Fruit fly (Drosophila melanogaster) whole organism, embryonic: Measurements from ENCODE around the gene RpL6.
A peak's percentile ranks its signal among the peaks of the same experiment; 100 is the strongest.

Experiments
- Adf1 ChIP-seq: fragments of 200-800 bp; sonication (Bioruptor generic); IDR thresholded peaks from 2 replicates; pipeline ENCODE4 v1.3.6; 2022; ENCODE audit warnings: missing biosample characterization, missing genetic modification characterization
- CG10565 ChIP-seq: fragments of 200-800 bp; sonication (Bioruptor generic); optimal IDR thresholded peaks from 3 replicates; lab custom pipeline; 2016; ENCODE audit warnings: missing biosample characterization, mild to moderate bottlenecking, missing genetic modification characterization
- CG11093 ChIP-seq: fragments of 200-800 bp; sonication (Bioruptor generic); IDR thresholded peaks from 3 replicates; pipeline ENCODE4 v1.3.6; 2022; ENCODE audit warnings: missing biosample characterization, missing genetic modification characterization
- CG13296 ChIP-seq: fragments of 200-800 bp; sonication (Bioruptor generic); optimal IDR thresholded peaks from 3 replicates; lab custom pipeline; 2018; ENCODE audit warnings: missing biosample characterization, mild to moderate bottlenecking, missing genetic modification characterization
- CG14860 ChIP-seq: fragments of 200-800 bp; sonication (Bioruptor generic); IDR thresholded peaks from 3 replicates; pipeline ENCODE4 v1.3.6; 2022; ENCODE audit warnings: missing biosample characterization, missing genetic modification characterization; ENCODE audit not compliant: partially characterized antibody
- CG14965 ChIP-seq: fragments of 200-800 bp; sonication (Bioruptor generic); optimal IDR thresholded peaks from 2 replicates; lab custom pipeline; 2016; ENCODE audit warnings: missing biosample characterization, missing genetic modification characterization, borderline replicate concordance
- CG1529 ChIP-seq: fragments of 200-800 bp; sonication (Bioruptor generic); optimal IDR thresholded peaks from 3 replicates; lab custom pipeline; 2018; ENCODE audit warnings: missing biosample characterization, missing genetic modification characterization
- CG15514 ChIP-seq: fragments of 200-800 bp; sonication (Bioruptor generic); optimal IDR thresholded peaks from 3 replicates; lab custom pipeline; 2017; ENCODE audit warnings: missing biosample characterization, missing genetic modification characterization, mild to moderate bottlenecking, moderate library complexity, missing genetic modification reagents
- CG2199 ChIP-seq: fragments of 200-800 bp; sonication (Bioruptor generic); IDR thresholded peaks from 3 replicates; pipeline ENCODE4 v1.3.6; 2022; ENCODE audit warnings: missing biosample characterization, missing genetic modification characterization
- CG2678 ChIP-seq: fragments of 200-800 bp; sonication (Bioruptor generic); optimal IDR thresholded peaks from 3 replicates; lab custom pipeline; 2019; ENCODE audit warnings: missing biosample characterization, mild to moderate bottlenecking, missing genetic modification characterization, moderate library complexity
- CG2875 ChIP-seq: fragments of 200-800 bp; sonication (Bioruptor generic); optimal IDR thresholded peaks from 2 replicates; lab custom pipeline; 2017; ENCODE audit warnings: missing biosample characterization, mild to moderate bottlenecking, missing genetic modification characterization, missing genetic modification reagents
- CG33213 ChIP-seq: fragments of 200-800 bp; sonication (Bioruptor generic); optimal IDR thresholded peaks from 3 replicates; lab custom pipeline; 2016; ENCODE audit warnings: missing biosample characterization, missing genetic modification characterization
- CG6813 ChIP-seq: fragments of 200-800 bp; sonication (Bioruptor generic); optimal IDR thresholded peaks from 2 replicates; lab custom pipeline; 2017; ENCODE audit warnings: missing biosample characterization, missing genetic modification characterization, mild to moderate bottlenecking, moderate library complexity, missing genetic modification reagents
- CG8924 ChIP-seq: fragments of 200-800 bp; optimal IDR thresholded peaks from 3 replicates; lab custom pipeline; 2019; ENCODE audit warnings: missing biosample characterization, mild to moderate bottlenecking, missing genetic modification characterization, moderate library complexity
- CG9817 ChIP-seq: fragments of 200-800 bp; sonication (Bioruptor generic); optimal IDR thresholded peaks from 2 replicates; lab custom pipeline; 2018; ENCODE audit warnings: missing biosample characterization, mild to moderate bottlenecking, missing genetic modification characterization, moderate library complexity
- Dad ChIP-seq: fragments of 200-800 bp; sonication (Bioruptor generic); optimal IDR thresholded peaks from 3 replicates; lab custom pipeline; 2016; ENCODE audit warnings: missing biosample characterization, missing genetic modification characterization
- Dll ChIP-seq: fragments of 200-800 bp; sonication (Bioruptor generic); IDR thresholded peaks from 4 replicates; pipeline ENCODE4 v1.3.6; 2022; ENCODE audit warnings: missing biosample characterization, missing genetic modification characterization; ENCODE audit not compliant: partially characterized antibody
- Gsc ChIP-seq: fragments of 200-800 bp; sonication (Bioruptor generic); IDR thresholded peaks from 2 replicates; pipeline ENCODE4 v1.3.6; 2022; ENCODE audit warnings: missing biosample characterization, missing genetic modification characterization
- Gug ChIP-seq: fragments of 200-800 bp; sonication (Bioruptor generic); IDR thresholded peaks from 4 replicates; pipeline ENCODE4 v1.3.6; 2022; ENCODE audit warnings: missing biosample characterization, missing genetic modification characterization
- HLH3B ChIP-seq: fragments of 200-800 bp; sonication (Bioruptor generic); IDR thresholded peaks from 2 replicates; pipeline ENCODE4 v1.3.6; 2022; ENCODE audit warnings: missing biosample characterization, missing genetic modification characterization
- Hand ChIP-seq: fragments of 200-800 bp; sonication (Bioruptor generic); optimal IDR thresholded peaks from 2 replicates; lab custom pipeline; 2017; ENCODE audit warnings: mild to moderate bottlenecking, missing biosample characterization, missing genetic modification reagents, missing genetic modification characterization
- Hr39 ChIP-seq: fragments of >200 bp; optimal IDR thresholded peaks from 2 replicates; lab custom pipeline; 2017
- Optix ChIP-seq: fragments of 200-800 bp; sonication (Bioruptor generic); IDR thresholded peaks from 3 replicates; pipeline ENCODE4 v1.3.6; 2022; ENCODE audit warnings: missing biosample characterization, missing genetic modification characterization
- Ravus ChIP-seq: fragments of 200-800 bp; sonication (Bioruptor generic); IDR thresholded peaks from 2 replicates; pipeline ENCODE4 v1.3.6; 2022; ENCODE audit warnings: missing biosample characterization, missing genetic modification characterization
- Rx ChIP-seq: fragments of 200-800 bp; sonication (Bioruptor generic); IDR thresholded peaks from 2 replicates; pipeline ENCODE4 v1.3.6; 2022; ENCODE audit warnings: missing biosample characterization, missing genetic modification characterization
- Sox100B ChIP-seq: fragments of 200-800 bp; sonication (Bioruptor generic); optimal IDR thresholded peaks from 3 replicates; lab custom pipeline; 2018; ENCODE audit warnings: missing biosample characterization, mild to moderate bottlenecking, missing genetic modification characterization
- al ChIP-seq: fragments of 200-800 bp; sonication (Bioruptor generic); IDR thresholded peaks from 2 replicates; pipeline ENCODE4 v1.3.6; 2022; ENCODE audit warnings: missing biosample characterization, missing genetic modification characterization
- amos ChIP-seq: fragments of 200-800 bp; sonication (Bioruptor generic); IDR thresholded peaks from 2 replicates; pipeline ENCODE4 v1.3.6; 2022; ENCODE audit warnings: missing biosample characterization, missing genetic modification characterization; ENCODE audit not compliant: partially characterized antibody
- cg ChIP-seq: fragments of 200-800 bp; sonication (Bioruptor generic); optimal IDR thresholded peaks from 3 replicates; lab custom pipeline; 2019; ENCODE audit warnings: missing biosample characterization, mild to moderate bottlenecking, missing genetic modification characterization, moderate library complexity
- chm ChIP-seq: fragments of 200-800 bp; sonication (Bioruptor generic); IDR thresholded peaks from 2 replicates; pipeline ENCODE4 v1.3.6; 2022; ENCODE audit warnings: missing biosample characterization, missing genetic modification characterization
- dysf ChIP-seq: fragments of 200-800 bp; sonication (Bioruptor generic); IDR thresholded peaks from 3 replicates; pipeline ENCODE4 v1.3.6; 2022; ENCODE audit warnings: missing biosample characterization, missing genetic modification characterization
- esg ChIP-seq: fragments of 200-800 bp; sonication (Bioruptor generic); conservative IDR thresholded peaks from 2 replicates; pipeline ENCODE4 v1.3.6; 2022; ENCODE audit warnings: missing biosample characterization, missing genetic modification characterization
- grau ChIP-seq: fragments of 200-800 bp; optimal IDR thresholded peaks from 3 replicates; lab custom pipeline; 2019; ENCODE audit warnings: missing biosample characterization, mild to moderate bottlenecking, missing genetic modification characterization, moderate library complexity
- gro ChIP-seq: fragments of 200-800 bp; sonication (Bioruptor generic); optimal IDR thresholded peaks from 2 replicates; lab custom pipeline; 2016; ENCODE audit warnings: missing biosample characterization, missing genetic modification characterization
- ind ChIP-seq: fragments of 200-800 bp; sonication (Bioruptor generic); optimal IDR thresholded peaks from 3 replicates; lab custom pipeline; 2016; ENCODE audit warnings: missing biosample characterization, missing genetic modification characterization
- klu ChIP-seq: fragments of 200-800 bp; sonication (Bioruptor generic); IDR thresholded peaks from 2 replicates; pipeline ENCODE4 v1.3.6; 2022; ENCODE audit warnings: missing biosample characterization, missing genetic modification characterization
- lmd ChIP-seq: fragments of 200-800 bp; sonication (Bioruptor generic); IDR thresholded peaks from 2 replicates; pipeline ENCODE4 v1.3.6; 2022; ENCODE audit warnings: missing biosample characterization, missing genetic modification characterization
- lov ChIP-seq, 2 experiments: fragments of 200-800 bp in 1 of 2; fragments of >200 bp in 1 of 2; sonication (Bioruptor generic) in 1 of 2; IDR thresholded peaks in 1 of 2; optimal IDR thresholded peaks in 1 of 2; 2 replicates in 1 of 2; 3 replicates in 1 of 2; pipeline versions ENCODE4 v1.3.6 to Lab custom; 2017 to 2022; ENCODE audit warnings: missing biosample characterization in 1 of 2, missing genetic modification characterization in 1 of 2
- nmo ChIP-seq: fragments of 200-800 bp; sonication (Bioruptor generic); optimal IDR thresholded peaks from 2 replicates; lab custom pipeline; 2018; ENCODE audit warnings: missing biosample characterization, mild to moderate bottlenecking, missing genetic modification characterization, moderate library complexity
- nom ChIP-seq: fragments of 200-800 bp; sonication (Bioruptor generic); optimal IDR thresholded peaks from 2 replicates; lab custom pipeline; 2017; ENCODE audit warnings: missing biosample characterization, missing genetic modification characterization, mild to moderate bottlenecking, moderate library complexity, missing genetic modification reagents
- pfk ChIP-seq: fragments of 200-800 bp; sonication (Bioruptor generic); optimal IDR thresholded peaks from 2 replicates; lab custom pipeline; 2018; ENCODE audit warnings: missing biosample characterization, mild to moderate bottlenecking, missing genetic modification characterization, moderate library complexity
- scrt ChIP-seq: fragments of 200-800 bp; sonication (Bioruptor generic); optimal IDR thresholded peaks from 2 replicates; lab custom pipeline; 2018; ENCODE audit warnings: missing biosample characterization, mild to moderate bottlenecking, missing genetic modification characterization, moderate library complexity
- sens ChIP-seq: fragments of 200-800 bp; sonication (Bioruptor generic); peaks from one replicate; lab custom pipeline; 2016; ENCODE audit warnings: missing biosample characterization, missing genetic modification characterization
- slbo ChIP-seq: fragments of 200-800 bp; sonication (Bioruptor generic); IDR thresholded peaks from 2 replicates; pipeline ENCODE4 v1.3.6; 2022; ENCODE audit warnings: missing biosample characterization, missing genetic modification characterization
- so ChIP-seq: fragments of 200-800 bp; sonication (Bioruptor generic); IDR thresholded peaks from 3 replicates; pipeline ENCODE4 v1.3.6; 2022; ENCODE audit warnings: missing biosample characterization, missing genetic modification characterization
- tap ChIP-seq: fragments of 200-800 bp; optimal IDR thresholded peaks from 3 replicates; lab custom pipeline; 2019; ENCODE audit warnings: missing biosample characterization, mild to moderate bottlenecking, missing genetic modification characterization, moderate library complexity
- tgo ChIP-seq: fragments of 200-800 bp; sonication (Bioruptor generic); IDR thresholded peaks from 3 replicates; pipeline ENCODE4 v1.3.6; 2022; ENCODE audit warnings: missing biosample characterization, missing genetic modification characterization
- toy ChIP-seq: fragments of 200-800 bp; sonication (Bioruptor generic); IDR thresholded peaks from 2 replicates; pipeline ENCODE4 v1.3.6; 2022; ENCODE audit warnings: missing biosample characterization, missing genetic modification characterization
- vvl ChIP-seq: fragments of 200-800 bp; sonication (Bioruptor generic); IDR thresholded peaks from 2 replicates; pipeline ENCODE4 v1.3.6; 2022; ENCODE audit warnings: missing biosample characterization, missing genetic modification characterization
- wor ChIP-seq: fragments of 200-800 bp; sonication (Bioruptor generic); IDR thresholded peaks from 2 replicates; pipeline ENCODE4 v1.3.6; 2022; ENCODE audit warnings: missing biosample characterization, missing genetic modification characterization
- yki ChIP-seq: fragments of >200 bp; optimal IDR thresholded peaks from 3 replicates; lab custom pipeline; 2018

RpL6 gene

DNA sequence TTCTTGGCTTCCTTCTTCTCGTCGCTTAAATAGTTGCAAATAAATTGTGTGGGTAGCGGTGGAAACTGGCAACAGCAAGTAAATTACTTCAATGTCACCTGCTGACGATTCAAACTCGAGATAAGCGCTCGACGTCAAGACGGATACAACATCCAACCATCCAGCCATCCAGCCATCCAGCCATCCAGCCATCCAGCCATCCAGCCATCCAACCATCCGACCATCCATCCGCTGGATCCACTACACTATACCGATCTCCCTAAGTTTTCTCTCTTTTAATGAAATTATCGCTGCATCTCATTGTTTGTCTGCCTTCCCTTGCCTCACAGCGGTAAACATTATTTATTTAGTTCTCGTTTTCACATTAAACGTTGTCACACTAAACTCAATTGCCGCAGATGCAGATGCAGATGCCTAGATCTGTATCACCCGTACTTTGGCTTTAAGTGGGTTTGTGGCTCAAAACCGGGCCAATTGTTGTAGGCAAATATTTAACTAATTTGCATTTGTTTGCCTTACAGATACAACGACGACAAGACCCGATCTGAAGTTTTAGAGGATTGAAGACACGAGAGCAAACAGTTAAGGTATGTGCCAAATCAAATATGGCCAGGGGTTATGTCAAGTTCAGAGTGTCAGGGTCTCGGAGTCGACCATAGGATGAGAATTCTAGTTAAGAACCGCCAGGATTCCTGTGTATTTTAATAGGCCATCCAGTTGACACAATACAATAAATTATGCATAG is 47.1 kb downstream of the RpL6 start (continued):
- TF ChIP-seq pfk (no peak), CG9817 (no peak), scrt (GFP tag; lab: Kevin White, UChicago) (no peak), nom (GFP tag; lab: Kevin White, UChicago) (no peak), Gug (GFP tag; lab: Robert Waterston, UW) (no peak), CG33213 (GFP tag; lab: Kevin White, UChicago) (peak; percentile 13), Adf1 (GFP tag; lab: Robert Waterston, UW) (no peak), CG1529 (peak; percentile 24), amos (no peak), CG8924 (peak; percentile 36), CG10565 (GFP tag; lab: Kevin White, UChicago) (no peak), Hr39 (lab: Kevin White, UChicago) (no peak), Hand (GFP tag; lab: Kevin White, UChicago) (no peak), Dad (no peak), Optix (no peak), tgo (no peak), tap (no peak), vvl (GFP tag; lab: Robert Waterston, UW) (no peak), HLH3B (GFP tag; lab: Robert Waterston, UW) (no peak), yki (lab: Kevin White, UChicago) (no peak), CG13296 (GFP tag; lab: Kevin White, UChicago) (no peak), CG14860 (GFP tag; lab: Robert Waterston, UW) (0 out of 3 replicates have a peak, but pooled peaks have one; percentile 13), CG2199 (GFP tag; lab: Robert Waterston, UW) (no peak), Gsc (GFP tag; lab: Robert Waterston, UW) (no peak), sens (GFP tag; lab: Kevin White, UChicago) (peak; percentile 87), slbo (GFP tag; lab: Robert Waterston, UW) (no peak), al (no peak), lov (optimal IDR thresholded peaks at IDR 0.05; lab: Kevin White, UChicago) (no peak), lov (GFP tag; IDR thresholded peaks at IDR 0.05; lab: Robert Waterston, UW) (peak; percentile 78; the same call in 1 of the 3 replicates), CG11093 (no peak), nmo (no peak), dysf (no peak), Dll (GFP tag; lab: Robert Waterston, UW) (no peak), CG6813 (GFP tag; lab: Kevin White, UChicago) (peak; percentile 47), lmd (no peak), klu (GFP tag; lab: Robert Waterston, UW) (no peak), CG14965 (GFP tag; lab: Kevin White, UChicago) (no peak), Sox100B (GFP tag; lab: Kevin White, UChicago) (peak; percentile 12), toy (GFP tag; lab: Robert Waterston, UW) (no peak), gro (GFP tag; lab: Kevin White, UChicago) (no peak), CG2875 (peak; percentile 29), esg (GFP tag; lab: Robert Waterston, UW) (no peak), wor (GFP tag; lab: Robert Waterston, UW) (no peak), Rx (GFP tag; lab: Robert Waterston, UW) (no peak), CG15514 (GFP tag; lab: Kevin White, UChicago) (no peak), ind (GFP tag; lab: Kevin White, UChicago) (no peak), chm (GFP tag; lab: Robert Waterston, UW) (no peak), cg (no peak), Ravus (no peak), so (no peak), CG2678 (tag; lab: Kevin White, UChicago) (peak; percentile 29), grau (no peak)
